Fruit fly (Drosophila melanogaster) whole organism, adult: ENCODE data around the gene IntS14.

Experiments used
- CG11617 ChIP-seq: fragments of 200-800 bp; sonication (Bioruptor generic); optimal IDR thresholded peaks from 2 replicates; lab custom pipeline; 2017; ENCODE audit warnings: mild to moderate bottlenecking, missing biosample characterization, missing genetic modification reagents, missing genetic modification characterization
- CG12768 ChIP-seq: fragments of 200-800 bp; sonication (Bioruptor generic); optimal IDR thresholded peaks from 2 replicates; lab custom pipeline; 2017; ENCODE audit warnings: missing biosample characterization, missing genetic modification characterization, mild to moderate bottlenecking, moderate library complexity, missing genetic modification reagents
- CG7045 ChIP-seq: fragments of 200-800 bp; sonication (Bioruptor generic); optimal IDR thresholded peaks from 2 replicates; lab custom pipeline; 2017; ENCODE audit warnings: missing biosample characterization, mild to moderate bottlenecking, missing genetic modification characterization
- CG7101 ChIP-seq: fragments of 200-800 bp; sonication (Bioruptor generic); optimal IDR thresholded peaks from 2 replicates; lab custom pipeline; 2018; ENCODE audit warnings: missing biosample characterization, mild to moderate bottlenecking, missing genetic modification characterization, moderate library complexity
- cic ChIP-seq: fragments of 200-800 bp; sonication (Bioruptor generic); optimal IDR thresholded peaks from 2 replicates; lab custom pipeline; 2017; ENCODE audit warnings: missing biosample characterization, mild to moderate bottlenecking, missing genetic modification characterization, moderate library complexity
- cnc ChIP-seq, 2 experiments: fragments of >200 bp; optimal IDR thresholded peaks; 2 replicates each; lab custom pipeline; 2017
- kay ChIP-seq: fragments of 200-800 bp; sonication (Bioruptor generic); peaks from one replicate; lab custom pipeline; 2016; ENCODE audit warnings: missing biosample characterization, missing genetic modification characterization, borderline replicate concordance
- ovo ChIP-seq: fragments of 200-800 bp; sonication (Bioruptor generic); optimal IDR thresholded peaks from 2 replicates; lab custom pipeline; 2016; ENCODE audit warnings: missing biosample characterization, missing genetic modification characterization
- toe ChIP-seq: fragments of 200-800 bp; sonication (Bioruptor generic); optimal IDR thresholded peaks from 2 replicates; lab custom pipeline; 2016; ENCODE audit warnings: missing biosample characterization, missing genetic modification characterization

DNA sequence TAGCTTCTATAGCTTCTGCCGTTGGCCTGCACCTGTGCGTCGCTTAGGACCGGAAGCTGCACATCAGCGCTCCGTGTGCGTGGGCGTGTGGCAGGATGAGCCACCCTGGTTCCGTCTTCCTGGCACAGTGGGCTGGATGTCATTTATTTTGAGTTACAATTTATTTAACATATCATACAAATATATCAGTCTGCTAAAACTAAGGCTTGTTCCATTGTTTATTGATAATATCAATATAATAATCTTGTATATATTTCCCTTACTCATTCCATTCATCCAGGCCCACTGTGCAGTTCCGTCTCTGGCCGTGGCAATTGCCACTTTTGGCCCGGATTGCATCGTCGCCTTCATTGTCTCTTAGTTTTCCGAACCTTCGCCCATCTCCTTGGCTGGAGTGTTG is 50.2 kb downstream of the IntS14 start:
- TF ChIP-seq CG11617 (GFP tag; lab: Kevin White, UChicago) (no peak), CG7045 (GFP tag; lab: Kevin White, UChicago) (no peak), cnc (optimal IDR thresholded peaks at IDR 0.05; lab: Kevin White, UChicago) (no peak), kay (GFP tag; lab: Kevin White, UChicago) (no peak), toe (GFP tag; lab: Kevin White, UChicago) (no peak), CG7101 (no peak), CG12768 (GFP tag; lab: Kevin White, UChicago) (no peak), cic (GFP tag; lab: Kevin White, UChicago) (no peak), ovo (no peak)
